Worm (Caenorhabditis elegans) whole organism, L4 larva: ENCODE results near the gene B0034.7.

Experiments used
- D1046.2 ChIP-seq: fragments of 200-800 bp; sonication (Bioruptor generic); IDR thresholded peaks from 2 replicates; pipeline ENCODE4 v1.3.6; 2022; ENCODE audit warnings: missing genetic modification characterization, missing compliant biosample characterization
- F44E2.7 ChIP-seq: fragments of 200-800 bp; sonication (Bioruptor generic); IDR thresholded peaks from 2 replicates; pipeline ENCODE4 v2.1.2; 2022; ENCODE audit warnings: missing genetic modification characterization, missing compliant biosample characterization
- T20F7.1 ChIP-seq: fragments of 200-800 bp; sonication (Bioruptor generic); optimal IDR thresholded peaks from 2 replicates; lab custom pipeline; 2018; ENCODE audit warnings: mild to moderate bottlenecking, missing genetic modification characterization, missing compliant biosample characterization
- Y105C5A.15 ChIP-seq: fragments of 200-800 bp; sonication (Bioruptor generic); IDR thresholded peaks from 2 replicates; pipeline ENCODE4 v1.3.6; 2022; ENCODE audit warnings: missing genetic modification characterization, missing compliant biosample characterization
- Y5F2A.4 ChIP-seq: fragments of 200-800 bp; sonication (Bioruptor generic); optimal IDR thresholded peaks from 2 replicates; lab custom pipeline; 2018; ENCODE audit warnings: mild to moderate bottlenecking, missing genetic modification characterization, missing compliant biosample characterization
- aha-1 ChIP-seq: fragments of 150-350 bp; peaks from one replicate; lab custom pipeline; 2014; ENCODE audit warnings: missing biosample characterization, missing genetic modification characterization
- daf-12 ChIP-seq: fragments of 150-350 bp; optimal IDR thresholded peaks from 2 replicates; lab custom pipeline; 2014; ENCODE audit warnings: missing biosample characterization, missing genetic modification reagents, missing genetic modification characterization
- dve-1 ChIP-seq: sonication (generic microtip); optimal IDR thresholded peaks from 2 replicates; lab custom pipeline; 2017; ENCODE audit warnings: antibody characterized with exemption, mild to moderate bottlenecking, missing genetic modification characterization, missing compliant biosample characterization; ENCODE audit not compliant: insufficient read depth
- fkh-10 ChIP-seq: fragments of 150-350 bp; optimal IDR thresholded peaks from 2 replicates; lab custom pipeline; 2014; ENCODE audit warnings: missing biosample characterization, missing genetic modification reagents, missing genetic modification characterization
- fos-1 ChIP-seq: fragments of 150-350 bp; optimal IDR thresholded peaks from 2 replicates; lab custom pipeline; 2014; ENCODE audit warnings: missing biosample characterization, missing genetic modification characterization
- hlh-11 ChIP-seq: fragments of 200-800 bp; sonication (Bioruptor generic); optimal IDR thresholded peaks from 2 replicates; lab custom pipeline; 2018; ENCODE audit warnings: mild to moderate bottlenecking, missing genetic modification characterization, missing compliant biosample characterization
- hlh-30 ChIP-seq: sonication (generic microtip); optimal IDR thresholded peaks from 2 replicates; lab custom pipeline; 2017; ENCODE audit warnings: antibody characterized with exemption, mild to moderate bottlenecking, missing genetic modification characterization, missing compliant biosample characterization; ENCODE audit not compliant: insufficient read depth
- hmg-1.1 ChIP-seq: fragments of 200-800 bp; sonication (Bioruptor generic); IDR thresholded peaks from 2 replicates; pipeline ENCODE4 v1.3.6; 2022; ENCODE audit warnings: missing genetic modification reagents, missing genetic modification characterization, missing compliant biosample characterization
- lin-13 ChIP-seq: fragments of 150-350 bp; optimal IDR thresholded peaks from 2 replicates; lab custom pipeline; 2014; ENCODE audit warnings: missing biosample characterization, missing genetic modification reagents, missing genetic modification characterization
- lin-29 ChIP-seq: fragments of 200-800 bp; sonication (Bioruptor generic); IDR thresholded peaks from 2 replicates; pipeline ENCODE4 v1.3.6; 2022; ENCODE audit warnings: missing genetic modification reagents, missing genetic modification characterization, missing compliant biosample characterization
- lin-38 ChIP-seq: fragments of 200-800 bp; sonication (Bioruptor generic); IDR thresholded peaks from 2 replicates; pipeline ENCODE4 v1.3.6; 2022; ENCODE audit warnings: missing genetic modification reagents, missing genetic modification characterization, missing compliant biosample characterization
- lin-39 ChIP-seq: fragments of 150-350 bp; optimal IDR thresholded peaks from 2 replicates; lab custom pipeline; 2014; ENCODE audit warnings: missing biosample characterization, missing genetic modification reagents, missing genetic modification characterization
- lsy-2 ChIP-seq, 2 experiments: fragments of 150-350 bp in 1 of 2; sonication (generic microtip) in 1 of 2; optimal IDR thresholded peaks; 2 replicates each; lab custom pipeline; 2014 to 2017; ENCODE audit warnings: missing biosample characterization in 2 of 2, missing genetic modification characterization in 2 of 2
- mep-1 ChIP-seq: fragments of 150-350 bp; sonication (generic microtip); optimal IDR thresholded peaks from 3 replicates; lab custom pipeline; 2014; ENCODE audit warnings: missing biosample characterization, missing genetic modification characterization
- nhr-11 ChIP-seq: fragments of 150-350 bp; optimal IDR thresholded peaks from 2 replicates; lab custom pipeline; 2014; ENCODE audit warnings: missing biosample characterization, missing genetic modification characterization
- nhr-42 ChIP-seq: fragments of 200-800 bp; sonication (Bioruptor generic); IDR thresholded peaks from 2 replicates; pipeline ENCODE4 v1.3.6; 2022; ENCODE audit warnings: missing genetic modification characterization, missing compliant biosample characterization
- pqm-1 ChIP-seq: sonication (generic microtip); optimal IDR thresholded peaks from 2 replicates; lab custom pipeline; 2017; ENCODE audit warnings: missing biosample characterization, missing genetic modification characterization
- rbr-2 ChIP-seq: sonication (generic microtip); optimal IDR thresholded peaks from 2 replicates; lab custom pipeline; 2016; ENCODE audit warnings: missing genotype, missing genetic modification characterization, missing compliant biosample characterization
- set-16 ChIP-seq: fragments of 200-800 bp; sonication (Bioruptor generic); IDR thresholded peaks from 2 replicates; pipeline ENCODE4 v1.3.6; 2022; ENCODE audit warnings: missing genetic modification reagents, missing genetic modification characterization, missing compliant biosample characterization
- skn-1 ChIP-seq: fragments of 150-350 bp; optimal IDR thresholded peaks from 2 replicates; lab custom pipeline; 2014; ENCODE audit warnings: missing biosample characterization, missing genetic modification characterization
- snpc-4 ChIP-seq: fragments of 150-350 bp; optimal IDR thresholded peaks from 2 replicates; lab custom pipeline; 2014; ENCODE audit warnings: missing biosample characterization, missing genetic modification characterization
- spr-3 ChIP-seq: fragments of 200-800 bp; sonication (Bioruptor generic); optimal IDR thresholded peaks from 2 replicates; lab custom pipeline; 2018; ENCODE audit warnings: mild to moderate bottlenecking, missing genetic modification characterization, missing compliant biosample characterization
- tra-1 ChIP-seq: fragments of 200-800 bp; sonication (Bioruptor generic); IDR thresholded peaks from 2 replicates; pipeline ENCODE4 v1.3.6; 2022; ENCODE audit warnings: missing genetic modification reagents, missing genetic modification characterization, missing compliant biosample characterization
- unc-62 ChIP-seq, 3 experiments: fragments of 150-350 bp in 1 of 3; sonication (generic microtip); optimal IDR thresholded peaks in 2 of 3; peaks in 1 of 3; 1 replicate in 1 of 3; 2 replicates in 2 of 3; lab custom pipeline; 2014 to 2017; ENCODE audit warnings: missing biosample characterization in 3 of 3, missing genetic modification characterization in 3 of 3, missing genetic modification reagents in 3 of 3, missing genotype in 1 of 3
- zag-1 ChIP-seq: fragments of 150-350 bp; optimal IDR thresholded peaks from 2 replicates; lab custom pipeline; 2014; ENCODE audit warnings: missing biosample characterization, missing genetic modification characterization
- zip-2 ChIP-seq: fragments of 150-350 bp; optimal IDR thresholded peaks from 2 replicates; lab custom pipeline; 2014; ENCODE audit warnings: missing biosample characterization, missing genetic modification characterization

The B0034.7 gene

ce11 chrII:5962343-5962742 is 926 bp downstream of the B0034.7 start:
- TF ChIP-seq lin-39 (tag; lab: Kevin White, UChicago) (no peak), nhr-11 (no peak), hlh-30 (tag; lab: Kevin White, UChicago) (peak; percentile 33), fkh-10 (GFP tag; lab: Kevin White, UChicago) (peak; percentile 9), zip-2 (tag; lab: Kevin White, UChicago) (no peak), lsy-2 (tag; optimal IDR thresholded peaks at IDR 0.05; lab: Kevin White, UChicago) (peak in 1 of 2 experiments; percentile 14), unc-62 (GFP tag; optimal IDR thresholded peaks at IDR 0.05 in 1 of 2; lab: Kevin White, UChicago) (peak in 1 of 2 experiments; percentile 94), unc-62 (tag; optimal IDR thresholded peaks at IDR 0.05; lab: Kevin White, UChicago) (no peak), hlh-11 (tag; lab: Kevin White, UChicago) (peak; percentile 5), rbr-2 (tag; lab: Kevin White, UChicago) (peak; percentile 9)

DNA sequence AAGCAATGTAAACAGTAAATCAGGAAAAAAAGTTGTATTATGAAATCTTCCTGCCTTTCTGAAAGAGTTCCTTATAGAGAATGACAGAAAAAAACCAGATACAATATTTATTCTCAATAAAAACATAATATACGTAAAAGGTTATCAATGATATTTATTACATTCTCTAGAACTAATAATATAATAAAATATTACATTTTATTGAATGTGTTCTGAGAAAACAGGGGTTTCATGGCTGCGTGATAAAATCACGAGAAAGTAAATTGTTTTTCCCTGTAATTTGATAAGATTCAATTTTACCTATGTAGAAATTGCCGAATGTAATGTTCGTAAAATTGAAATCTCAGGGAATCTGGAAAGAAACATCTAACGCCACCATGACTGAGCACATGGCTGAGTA is 3.5 kb downstream of the B0034.7 start:
- TF ChIP-seq set-16 (GFP tag; lab: Robert Waterston, UW) (no peak), aha-1 (tag; lab: Kevin White, UChicago) (peak; percentile 82)

ce11 chrII:5966637-5967036 is 5.2 kb downstream of the B0034.7 start:
- TF ChIP-seq aha-1 (tag; lab: Kevin White, UChicago) = peak; percentile 9
- TF ChIP-seq hmg-1.1 (GFP tag; lab: Robert Waterston, UW) = peak; percentile 31; the same call in 1 of the 2 replicates
- peak; percentile 24 for TF ChIP-seq fkh-10 (GFP tag; lab: Kevin White, UChicago)
- no peak for TF ChIP-seq lin-38 (GFP tag; lab: Robert Waterston, UW)
- TF ChIP-seq mep-1 (tag; lab: Kevin White, UChicago) = peak; percentile 4
- TF ChIP-seq hlh-30 (tag; lab: Kevin White, UChicago) = peak; percentile 7
- no peak for TF ChIP-seq T20F7.1 (GFP tag; lab: Kevin White, UChicago)
- no peak for TF ChIP-seq fos-1 (tag; lab: Kevin White, UChicago)
- TF ChIP-seq D1046.2 (GFP tag; lab: Robert Waterston, UW) = no peak
- no peak for TF ChIP-seq tra-1 (GFP tag; lab: Robert Waterston, UW)
- no peak for TF ChIP-seq F44E2.7 (GFP tag; lab: Robert Waterston, UW)
- TF ChIP-seq lsy-2 (tag; optimal IDR thresholded peaks at IDR 0.05; lab: Kevin White, UChicago) = peak in 1 of 2 experiments; percentile 44
- TF ChIP-seq zag-1 (tag; lab: Kevin White, UChicago) = no peak
- TF ChIP-seq skn-1 (tag; lab: Kevin White, UChicago) = no peak
- peak in 1 of 2 experiments; percentile 37 for TF ChIP-seq unc-62 (GFP tag; optimal IDR thresholded peaks at IDR 0.05 in 1 of 2; lab: Kevin White, UChicago)
- TF ChIP-seq unc-62 (tag; optimal IDR thresholded peaks at IDR 0.05; lab: Kevin White, UChicago) = no peak

ce11 chrII:5968037-5968436 is 6.6 kb downstream of the B0034.7 start, which contains the start of gene B0034.1:
Gene B0034.1, plus strand, starts transcription at chrII:5968337.
- no peak for TF ChIP-seq mep-1 (tag; lab: Kevin White, UChicago)
- no peak for TF ChIP-seq lin-38 (GFP tag; lab: Robert Waterston, UW)
- no peak for TF ChIP-seq hmg-1.1 (GFP tag; lab: Robert Waterston, UW)
- TF ChIP-seq lin-39 (tag; lab: Kevin White, UChicago) = no peak
- no peak for TF ChIP-seq lin-29
- TF ChIP-seq spr-3 (GFP tag; lab: Kevin White, UChicago) = no peak
- TF ChIP-seq pqm-1 (tag; lab: Kevin White, UChicago) = no peak
- no peak for TF ChIP-seq nhr-42 (GFP tag; lab: Robert Waterston, UW)
- TF ChIP-seq Y5F2A.4 (GFP tag; lab: Kevin White, UChicago) = no peak
- TF ChIP-seq fkh-10 (GFP tag; lab: Kevin White, UChicago) = no peak
- TF ChIP-seq daf-12 = no peak
- TF ChIP-seq Y105C5A.15 (GFP tag; lab: Robert Waterston, UW) = no peak
- no peak for TF ChIP-seq dve-1 (tag; lab: Kevin White, UChicago)
- no peak for TF ChIP-seq snpc-4 (tag; lab: Kevin White, UChicago)

ce11 chrII:5969303-5969702 is 7.9 kb downstream of the B0034.7 start, which contains the start of gene B0034.4:
Gene B0034.4, minus strand, starts transcription at chrII:5969531.
- TF ChIP-seq unc-62 (GFP tag; optimal IDR thresholded peaks at IDR 0.05 in 1 of 2; lab: Kevin White, UChicago) (peak in 1 of 2 experiments; percentile 96), unc-62 (tag; optimal IDR thresholded peaks at IDR 0.05; lab: Kevin White, UChicago) (no peak), lin-13 (GFP tag; lab: Kevin White, UChicago) (no peak), aha-1 (tag; lab: Kevin White, UChicago) (peak; percentile 59)
